Fruit fly (Drosophila melanogaster): ENCODE results near the gene pn.

pn gene

dm6 chrX:2149478-2149877 is 31.5 kb upstream of the pn start, which contains the start of gene bcn92 (continued):
- TF ChIP-seq CG4707 (GFP tag; optimal IDR thresholded peaks at IDR 0.05), result no peak
- TF ChIP-seq CG31224 (GFP tag; IDR thresholded peaks at IDR 0.05), result no peak
- TF ChIP-seq lmd (GFP tag; IDR thresholded peaks at IDR 0.05), result no peak; the same call in 1 of the 2 replicates
- TF ChIP-seq gt (GFP tag; IDR thresholded peaks at IDR 0.05), result no peak
- TF ChIP-seq CG18599 (GFP tag; optimal IDR thresholded peaks at IDR 0.05), result peak; percentile 18
- peak; percentile 18; the same call in 1 of the 2 replicates for TF ChIP-seq CG6689 (GFP tag; IDR thresholded peaks at IDR 0.05)
- peak; percentile 32 for TF ChIP-seq trem (tag; optimal IDR thresholded peaks at IDR 0.05)
- peak; percentile 78 to 96 for TF ChIP-seq crp (GFP tag; optimal IDR thresholded peaks at IDR 0.05)
- TF ChIP-seq CG2889 (GFP tag; IDR thresholded peaks at IDR 0.05), result no peak
- TF ChIP-seq salm (tag; optimal IDR thresholded peaks at IDR 0.05), result no peak
- no peak for TF ChIP-seq CG17802 (tag; optimal IDR thresholded peaks at IDR 0.05)
- TF ChIP-seq al (GFP tag; IDR thresholded peaks at IDR 0.05), result 0 out of 2 replicates have a peak, but pooled peaks have one; percentile 6
- TF ChIP-seq CG31441 (GFP tag; IDR thresholded peaks at IDR 0.05), result no peak
- TF ChIP-seq CG17361 (GFP tag; IDR thresholded peaks at IDR 0.05), result peak; percentile 39; the same call in 1 of the 3 replicates
- peak; percentile 54 for TF ChIP-seq nmo (GFP tag; optimal IDR thresholded peaks at IDR 0.05)
- no peak for TF ChIP-seq da (GFP tag; optimal IDR thresholded peaks at IDR 0.05)
- no peak for TF ChIP-seq kah (GFP tag; optimal IDR thresholded peaks at IDR 0.05)
- TF ChIP-seq CG32767 (GFP tag; IDR thresholded peaks at IDR 0.05), result no peak
- peak; percentile 48 for TF ChIP-seq ftz-f1 (GFP tag; optimal IDR thresholded peaks at IDR 0.05)
- TF ChIP-seq CG11504 (tag; optimal IDR thresholded peaks at IDR 0.05), result no peak
- no peak for TF ChIP-seq CG10565 (GFP tag; optimal IDR thresholded peaks at IDR 0.05)
- TF ChIP-seq fd96Cb (tag; optimal IDR thresholded peaks at IDR 0.05), result no peak
- TF ChIP-seq CG4360 (GFP tag; IDR thresholded peaks at IDR 0.05), result no peak
- TF ChIP-seq CG9609 (GFP tag; optimal IDR thresholded peaks at IDR 0.05), result no peak
- peak; percentile 95 for TF ChIP-seq CG6791 (GFP tag; IDR thresholded peaks at IDR 0.05; ENCODE audit: partially characterized antibody)
- no peak for TF ChIP-seq ems (GFP tag; optimal IDR thresholded peaks at IDR 0.05)
- TF ChIP-seq Chrac-16 (GFP tag; optimal IDR thresholded peaks at IDR 0.05), result peak; percentile 29
- peak; percentile 24 for TF ChIP-seq CG3281 (GFP tag; optimal IDR thresholded peaks at IDR 0.05)
- TF ChIP-seq CG43689 (GFP tag; IDR thresholded peaks at IDR 0.05), result no peak
- TF ChIP-seq CG12659 (GFP tag; optimal IDR thresholded peaks at IDR 0.05), result peak; percentile 53
- TF ChIP-seq Atf-2 (GFP tag; optimal IDR thresholded peaks at IDR 0.05), result peak; percentile 2
- TF ChIP-seq gce (GFP tag; IDR thresholded peaks at IDR 0.05), result no peak
- no peak for TF ChIP-seq NC2α (GFP tag; optimal IDR thresholded peaks at IDR 0.05)
- TF ChIP-seq NC2β (GFP tag; optimal IDR thresholded peaks at IDR 0.05), result peak; percentile 10
- no peak for TF ChIP-seq CkIIα-i1 (GFP tag; IDR thresholded peaks at IDR 0.05)
- no peak for TF ChIP-seq Mrtf (GFP tag; IDR thresholded peaks at IDR 0.05)
- no peak for TF ChIP-seq CG8359 (GFP tag; optimal IDR thresholded peaks at IDR 0.05; ENCODE audit: borderline replicate concordance)
- TF ChIP-seq NFAT (GFP tag; IDR thresholded peaks at IDR 0.05), result no peak
- peak; percentile 95 for TF ChIP-seq Bgb (GFP tag; IDR thresholded peaks at IDR 0.05; ENCODE audit: partially characterized antibody)
- peak; percentile 61 for TF ChIP-seq CG15514 (GFP tag; optimal IDR thresholded peaks at IDR 0.05)
- no peak for TF ChIP-seq onecut (GFP tag; IDR thresholded peaks at IDR 0.05)
- TF ChIP-seq CG8765 (GFP tag; IDR thresholded peaks at IDR 0.05), result no peak
- peak; percentile 60; the same call in 1 of the 2 replicates for TF ChIP-seq CG14014 (GFP tag; IDR thresholded peaks at IDR 0.05)
- peak; percentile 24 for TF ChIP-seq CG4617 (GFP tag; optimal IDR thresholded peaks at IDR 0.05; ENCODE audit: borderline replicate concordance)
